Worm (Caenorhabditis elegans) whole organism, midembryonic: ENCODE data around the gene F13E9.5.

ENCODE experiments used
- T22C8.4 ChIP-seq: fragments of 200-800 bp; sonication (Bioruptor generic); IDR thresholded peaks from 2 replicates; pipeline ENCODE4 v1.3.6; 2022; ENCODE audit warnings: missing genetic modification characterization, missing compliant biosample characterization
- cog-1 ChIP-seq: sonication (generic microtip); optimal IDR thresholded peaks from 2 replicates; lab custom pipeline; 2016; ENCODE audit warnings: missing genetic modification characterization, missing compliant biosample characterization
- flt-1 ChIP-seq: fragments of 200-800 bp; sonication (Bioruptor generic); IDR thresholded peaks from 2 replicates; pipeline ENCODE4 v1.3.6; 2022; ENCODE audit warnings: missing genetic modification characterization, missing compliant biosample characterization
- klf-2 ChIP-seq: fragments of 200-800 bp; sonication (Bioruptor generic); conservative IDR thresholded peaks from 2 replicates; pipeline ENCODE4 v1.3.6; 2022; ENCODE audit warnings: missing genetic modification reagents, missing genetic modification characterization, missing compliant biosample characterization
- med-1 ChIP-seq: sonication (generic microtip); optimal IDR thresholded peaks from 2 replicates; lab custom pipeline; 2017; ENCODE audit warnings: missing genetic modification characterization, mild to moderate bottlenecking, missing compliant biosample characterization, antibody characterized with exemption, missing genetic modification reagents; ENCODE audit not compliant: insufficient read depth
- ref-1 ChIP-seq: fragments of 200-800 bp; sonication (Bioruptor generic); conservative IDR thresholded peaks from 2 replicates; pipeline ENCODE4 v1.3.6; 2022; ENCODE audit warnings: missing genetic modification reagents, missing genetic modification characterization, missing compliant biosample characterization
- tab-1 ChIP-seq: fragments of 200-800 bp; sonication (Bioruptor generic); IDR thresholded peaks from 2 replicates; pipeline ENCODE4 v1.3.6; 2022; ENCODE audit warnings: missing genetic modification characterization, missing compliant biosample characterization
- ztf-23 ChIP-seq: fragments of 200-800 bp; sonication (Bioruptor generic); IDR thresholded peaks from 2 replicates; pipeline ENCODE4 v1.3.6; 2022; ENCODE audit warnings: missing genetic modification reagents, missing genetic modification characterization, missing compliant biosample characterization
- ztf-29 ChIP-seq: fragments of 200-800 bp; sonication (Bioruptor generic); IDR thresholded peaks from 2 replicates; pipeline ENCODE4 v1.3.6; 2022; ENCODE audit warnings: missing genetic modification reagents, missing genetic modification characterization, missing compliant biosample characterization

The F13E9.5 gene

ce11 chrIV:10881230-10881629 is 2.9 kb downstream of the F13E9.5 start, which contains the start of gene F13E9.13:
Gene F13E9.13 (plus strand): TSS chrIV:10881546.
- TF ChIP-seq ztf-29 (no peak), ztf-23 (GFP tag; lab: Robert Waterston, UW) (no peak), tab-1 (GFP tag; lab: Robert Waterston, UW) (no peak), klf-2 (no peak), cog-1 (no peak), med-1 (GFP tag; lab: Kevin White, UChicago) (no peak), ref-1 (GFP tag; lab: Robert Waterston, UW) (no peak), T22C8.4 (GFP tag; lab: Robert Waterston, UW) (no peak), flt-1 (GFP tag; lab: Robert Waterston, UW) (no peak)

DNA sequence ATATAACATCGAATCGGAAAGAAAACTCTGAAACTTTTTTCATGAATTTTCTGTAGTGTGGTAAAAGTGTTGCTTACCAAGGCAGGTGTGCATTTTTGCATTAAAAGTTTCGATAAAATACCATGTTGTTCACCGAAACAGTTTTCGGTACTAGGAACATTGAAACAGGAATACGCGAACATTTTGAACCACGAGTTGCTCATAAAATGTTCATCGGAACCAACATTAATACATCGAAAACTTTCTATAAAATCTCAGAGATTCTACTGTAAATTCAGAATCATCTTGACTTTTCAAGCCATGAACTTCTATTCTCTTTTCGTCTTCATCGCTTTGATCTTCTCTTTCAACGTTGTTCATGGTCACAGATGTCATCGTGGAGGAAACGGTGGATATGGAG is 3.9 kb downstream of the F13E9.5 start, which contains the start of gene fipr-15:
Gene fipr-15, plus strand, starts transcription at position 301 of the 400 bp plus-strand sequence.
- TF ChIP-seq ztf-29 = no peak
- TF ChIP-seq klf-2 = no peak
- no peak for TF ChIP-seq ref-1 (GFP tag; lab: Robert Waterston, UW)
- no peak for TF ChIP-seq ztf-23 (GFP tag; lab: Robert Waterston, UW)
- TF ChIP-seq med-1 (GFP tag; lab: Kevin White, UChicago) = no peak
- TF ChIP-seq T22C8.4 (GFP tag; lab: Robert Waterston, UW) = no peak
- no peak for TF ChIP-seq cog-1
- no peak for TF ChIP-seq tab-1 (GFP tag; lab: Robert Waterston, UW)
- TF ChIP-seq flt-1 (GFP tag; lab: Robert Waterston, UW) = no peak

DNA sequence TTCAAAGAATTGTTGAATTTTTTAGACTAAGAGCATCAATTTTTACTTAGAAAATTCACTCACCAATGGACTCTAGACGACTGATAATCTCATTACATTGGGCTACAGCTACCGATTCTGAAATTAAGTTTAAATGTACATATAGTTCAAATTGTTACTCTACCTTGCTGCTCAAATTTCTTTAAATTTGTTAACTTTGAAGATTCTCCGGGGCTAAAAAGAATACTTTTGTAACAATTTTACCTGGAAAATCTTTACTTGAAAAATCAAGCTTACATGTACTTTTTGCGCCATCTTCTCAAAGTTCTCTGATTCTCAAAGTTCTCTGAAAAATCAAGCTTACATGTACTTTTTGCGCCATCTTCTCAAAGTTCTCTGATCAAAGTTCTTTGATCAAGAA is 4.6 kb downstream of the F13E9.5 start, which contains the start of gene sdz-13:
Gene sdz-13, minus strand, starts transcription at position 101 of the 400 bp plus-strand sequence.
- no peak for TF ChIP-seq ref-1 (GFP tag; lab: Robert Waterston, UW)
- TF ChIP-seq klf-2 = no peak
- TF ChIP-seq T22C8.4 (GFP tag; lab: Robert Waterston, UW) = no peak
- no peak for TF ChIP-seq tab-1 (GFP tag; lab: Robert Waterston, UW)
- TF ChIP-seq med-1 (GFP tag; lab: Kevin White, UChicago) = no peak
- no peak for TF ChIP-seq cog-1

ce11 chrIV:10876844-10877243 is 7.3 kb downstream of the F13E9.5 start, which contains the start of gene fipr-14:
Gene fipr-14 (plus strand): TSS chrIV:10877144.
- no peak for TF ChIP-seq cog-1
- TF ChIP-seq ref-1 (GFP tag; lab: Robert Waterston, UW) = no peak
- no peak for TF ChIP-seq T22C8.4 (GFP tag; lab: Robert Waterston, UW)
- no peak for TF ChIP-seq tab-1 (GFP tag; lab: Robert Waterston, UW)
- no peak for TF ChIP-seq ztf-29
- no peak for TF ChIP-seq ztf-23 (GFP tag; lab: Robert Waterston, UW)
- no peak for TF ChIP-seq klf-2
- TF ChIP-seq flt-1 (GFP tag; lab: Robert Waterston, UW) = no peak
- no peak for TF ChIP-seq med-1 (GFP tag; lab: Kevin White, UChicago)

ce11 chrIV:10874527-10874926 is 9.6 kb downstream of the F13E9.5 start, which contains the start of gene F13E9.12:
Gene F13E9.12 (minus strand): TSS chrIV:10874627.
- no peak for TF ChIP-seq med-1 (GFP tag; lab: Kevin White, UChicago)
- no peak for TF ChIP-seq tab-1 (GFP tag; lab: Robert Waterston, UW)
- no peak for TF ChIP-seq ztf-29
- no peak for TF ChIP-seq T22C8.4 (GFP tag; lab: Robert Waterston, UW)
- TF ChIP-seq ref-1 (GFP tag; lab: Robert Waterston, UW) = no peak
- TF ChIP-seq ztf-23 (GFP tag; lab: Robert Waterston, UW) = no peak
- TF ChIP-seq klf-2 = no peak
- TF ChIP-seq cog-1 = no peak
- TF ChIP-seq flt-1 (GFP tag; lab: Robert Waterston, UW) = no peak

ce11 chrIV:10870158-10870557 is 14.0 kb downstream of the F13E9.5 start:
- TF ChIP-seq flt-1 (GFP tag; lab: Robert Waterston, UW) = 0 out of 2 replicates have a peak, but pooled peaks have one; percentile 4
- no peak for TF ChIP-seq cog-1

ce11 chrIV:10869642-10870041 is 14.5 kb downstream of the F13E9.5 start:
- TF ChIP-seq med-1 (GFP tag; lab: Kevin White, UChicago) = no peak
- no peak for TF ChIP-seq cog-1
- TF ChIP-seq tab-1 (GFP tag; lab: Robert Waterston, UW) = 0 out of 2 replicates have a peak, but pooled peaks have one; percentile 65
- TF ChIP-seq T22C8.4 (GFP tag; lab: Robert Waterston, UW) = no peak

ce11 chrIV:10868629-10869251 is 15.4 kb downstream of the F13E9.5 start, which contains the start of gene F13E9.11:
Gene F13E9.11 (minus strand): TSS chrIV:10869135.
- TF ChIP-seq tab-1 (GFP tag; lab: Robert Waterston, UW) (peak; percentile 51; the same call in 1 of the 2 replicates), ztf-29 (no peak), ztf-23 (GFP tag; lab: Robert Waterston, UW) (peak; percentile 18; the same call in 1 of the 2 replicates), T22C8.4 (GFP tag; lab: Robert Waterston, UW) (no peak; the same call in 1 of the 2 replicates), flt-1 (GFP tag; lab: Robert Waterston, UW) (0 out of 2 replicates have a peak, but pooled peaks have one; percentile 50)

ce11 chrIV:10867370-10868146 is 16.6 kb downstream of the F13E9.5 start:
- 0 out of 2 replicates have a peak, but pooled peaks have one; percentile 4 for TF ChIP-seq tab-1 (GFP tag; lab: Robert Waterston, UW)
- peak; percentile 67; the same call in 1 of the 2 replicates for TF ChIP-seq ztf-29
- no peak for TF ChIP-seq T22C8.4 (GFP tag; lab: Robert Waterston, UW)
- no peak for TF ChIP-seq ref-1 (GFP tag; lab: Robert Waterston, UW)
